Fruit fly (Drosophila melanogaster): ENCODE measurements around the gene Apc2.

The Apc2 gene

DNA sequence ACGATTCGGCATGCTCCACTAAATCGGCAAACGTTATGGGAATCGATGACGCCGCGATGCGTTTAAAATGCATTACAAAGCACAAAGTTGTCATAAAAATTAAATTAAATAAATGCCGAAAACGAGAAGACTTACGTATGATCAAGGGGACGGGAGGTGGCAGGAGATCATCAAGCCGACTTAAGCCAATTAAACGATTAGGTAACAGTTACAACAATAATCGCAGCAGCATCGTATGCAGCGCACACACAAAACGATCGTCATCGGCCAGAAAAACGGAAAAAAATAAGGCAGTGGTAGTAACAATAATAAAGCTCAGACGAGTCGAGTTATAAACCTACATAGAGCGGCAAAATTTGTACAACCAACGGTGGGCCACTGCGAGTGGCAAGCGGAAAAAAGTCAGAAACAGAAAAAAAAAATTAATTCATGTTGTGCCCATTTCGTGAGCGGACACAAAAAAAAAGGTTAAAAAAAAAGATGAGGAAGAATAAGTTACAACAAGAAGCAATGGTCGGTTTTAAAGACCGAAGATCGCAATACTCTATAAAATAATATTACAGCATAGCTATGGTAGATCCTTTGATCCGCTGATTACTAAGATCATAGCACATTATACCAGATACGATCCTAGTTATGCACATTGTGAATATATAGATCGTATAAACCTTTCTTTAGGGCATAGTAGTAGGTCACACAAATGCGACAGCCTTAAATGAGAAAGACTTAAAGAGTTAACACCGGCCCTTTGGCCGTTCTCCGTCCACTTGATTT lies 42.8 kb downstream of the Apc2 start:
- no peak for TF ChIP-seq noc (tag; optimal IDR thresholded peaks at IDR 0.05)

DNA sequence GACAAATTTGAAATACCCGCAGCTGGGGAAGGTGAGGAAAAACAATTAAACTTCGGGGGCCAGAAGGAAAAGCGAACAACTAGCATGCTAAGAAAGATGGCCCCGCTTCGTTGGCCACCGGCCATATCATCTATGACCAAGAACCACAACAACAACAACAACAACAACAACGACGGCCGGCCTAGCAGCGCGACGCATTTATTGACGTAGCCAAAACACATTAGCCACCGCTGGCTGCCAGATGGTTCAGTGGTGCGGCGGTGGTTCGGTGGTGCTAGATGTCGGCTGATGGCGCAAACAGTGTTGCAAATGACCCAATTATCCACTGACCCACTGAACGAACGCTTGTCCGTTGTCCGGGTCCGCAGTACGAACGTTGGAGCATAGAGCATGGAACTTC lies 49.9 kb downstream of the Apc2 start:
- TF ChIP-seq noc (tag; optimal IDR thresholded peaks at IDR 0.05), result no peak

DNA sequence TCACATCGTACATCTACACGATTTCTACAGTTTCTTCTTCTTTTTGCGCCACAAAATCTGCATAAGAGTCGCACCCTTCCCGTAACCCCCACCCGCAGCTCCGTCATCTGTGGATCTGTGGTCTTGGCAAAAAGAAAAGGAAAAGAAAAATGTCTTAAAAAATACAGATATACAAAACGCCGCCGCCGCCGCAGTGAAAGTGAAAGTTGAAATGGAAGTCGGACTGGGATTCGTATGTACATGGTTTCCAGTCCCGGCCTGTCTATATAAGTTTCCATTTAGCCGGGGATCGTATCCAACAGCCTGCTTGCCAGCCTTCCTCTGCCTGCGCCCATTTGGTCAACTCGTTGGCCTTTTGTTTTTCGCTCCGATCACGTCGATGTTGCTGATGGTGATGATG lies 52.3 kb downstream of the Apc2 start:
- TF ChIP-seq noc (tag; optimal IDR thresholded peaks at IDR 0.05), result no peak
